Fruit fly (Drosophila melanogaster): Measurements from ENCODE around the gene fd102C.

The fd102C gene

DNA sequence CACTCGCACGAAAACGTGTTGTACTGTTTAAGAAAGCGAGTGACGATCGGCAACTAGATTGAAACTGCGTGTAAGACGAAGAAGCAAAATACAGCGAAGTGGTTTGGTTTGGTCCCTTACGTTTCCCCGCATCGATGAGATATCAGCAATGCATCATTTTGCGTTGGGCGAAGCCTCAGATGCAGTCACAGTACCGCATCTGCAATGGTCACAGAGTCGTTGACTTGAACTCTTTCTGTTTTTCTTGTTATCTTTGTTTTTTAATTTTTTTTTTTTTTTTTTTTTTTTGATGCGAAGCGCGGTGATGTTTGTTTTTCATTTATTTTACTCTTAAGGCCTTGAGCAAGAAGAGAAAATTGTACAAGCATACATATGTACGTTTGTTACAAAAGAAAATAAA is 14.5 kb downstream of the fd102C start:
- TF ChIP-seq woc (GFP tag; optimal IDR thresholded peaks at IDR 0.05) (no peak), Dfd (GFP tag; optimal IDR thresholded peaks at IDR 0.05) (no peak), GATAd (GFP tag; optimal IDR thresholded peaks at IDR 0.05) (no peak), CrebA (GFP tag; optimal IDR thresholded peaks at IDR 0.05; ENCODE audit: borderline replicate concordance) (no peak), br (GFP tag; optimal IDR thresholded peaks at IDR 0.05) (no peak), N (GFP tag; optimal IDR thresholded peaks at IDR 0.05) (no peak), dl (GFP tag; optimal IDR thresholded peaks at IDR 0.05; ENCODE audit: insufficient read depth in 1 of 2, partially characterized antibody in 2 of 2) (no peak), Dif (GFP tag; optimal IDR thresholded peaks at IDR 0.05; ENCODE audit: partially characterized antibody) (no peak), Mio (GFP tag; optimal IDR thresholded peaks at IDR 0.05) (no peak), h (GFP tag; optimal IDR thresholded peaks at IDR 0.05) (no peak), Sp1 (GFP tag; optimal IDR thresholded peaks at IDR 0.05) (no peak), Rel (GFP tag; optimal IDR thresholded peaks at IDR 0.05) (no peak), Rel (tag; optimal IDR thresholded peaks at IDR 0.05) (no peak), fru (GFP tag; optimal IDR thresholded peaks at IDR 0.05) (no peak), HLH106 (tag; optimal IDR thresholded peaks at IDR 0.05) (no peak), jim (GFP tag; optimal IDR thresholded peaks at IDR 0.05) (no peak), dmrt93B (GFP tag; optimal IDR thresholded peaks at IDR 0.05) (no peak), Abd-B (GFP tag; optimal IDR thresholded peaks at IDR 0.05) (no peak), Hnf4 (GFP tag; optimal IDR thresholded peaks at IDR 0.05) (no peak), usp (GFP tag; optimal IDR thresholded peaks at IDR 0.05) (no peak)

- TF ChIP-seq CG9705 (GFP tag; optimal IDR thresholded peaks at IDR 0.05) (no peak), pan (optimal IDR thresholded peaks at IDR 0.05) (no peak), Sp1 (GFP tag; optimal IDR thresholded peaks at IDR 0.05) (no peak), OdsH (GFP tag; optimal IDR thresholded peaks at IDR 0.05) (no peak), foxo (GFP tag; optimal IDR thresholded peaks at IDR 0.05) (no peak), lola (GFP tag; optimal IDR thresholded peaks at IDR 0.05) (no peak), CG32264 (GFP tag; optimal IDR thresholded peaks at IDR 0.05) (no peak), Dfd (GFP tag; optimal IDR thresholded peaks at IDR 0.05) (no peak), Mio (GFP tag; optimal IDR thresholded peaks at IDR 0.05) (no peak)
Measured at dm6 chr4:824043-824442, 20.3 kb downstream of the fd102C start.

dm6 chr4:817799-818198 is 26.5 kb downstream of the fd102C start:
- TF ChIP-seq Sp1 (GFP tag; optimal IDR thresholded peaks at IDR 0.05) = no peak
- TF ChIP-seq Abd-B (GFP tag; optimal IDR thresholded peaks at IDR 0.05) = no peak
- no peak for TF ChIP-seq br (GFP tag; optimal IDR thresholded peaks at IDR 0.05)
- no peak for TF ChIP-seq OdsH (GFP tag; optimal IDR thresholded peaks at IDR 0.05)
- no peak for TF ChIP-seq dl (GFP tag; optimal IDR thresholded peaks at IDR 0.05; ENCODE audit: insufficient read depth in 1 of 2, partially characterized antibody in 2 of 2)
- TF ChIP-seq Hr83 (GFP tag; optimal IDR thresholded peaks at IDR 0.05; ENCODE audit: poor library complexity, severe bottlenecking) = no peak

dm6 chr4:816500-816899 is 27.8 kb downstream of the fd102C start:
- peak; percentile 57 for TF ChIP-seq Dfd (GFP tag; optimal IDR thresholded peaks at IDR 0.05)
- no peak for TF ChIP-seq psq (GFP tag; optimal IDR thresholded peaks at IDR 0.05)

DNA sequence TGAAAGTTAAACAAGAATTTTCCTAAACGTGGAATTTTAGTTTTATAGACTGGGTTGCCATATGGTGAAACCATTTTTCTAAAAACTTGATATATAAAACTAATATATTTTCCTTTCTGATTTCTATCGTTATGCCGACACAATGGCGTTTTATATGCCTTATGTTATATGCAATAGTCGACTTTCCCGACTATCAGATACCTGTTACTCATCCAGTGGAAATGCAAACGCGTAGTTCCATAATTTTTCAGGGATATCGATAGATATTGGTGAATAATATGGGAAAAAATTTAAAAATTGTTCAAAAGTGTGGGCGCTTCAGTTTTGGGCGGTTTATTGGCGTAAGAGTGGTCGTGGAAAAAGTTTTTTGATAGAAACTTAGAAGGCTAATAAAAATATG is 33.5 kb downstream of the fd102C start:
- TF ChIP-seq Hr83 (GFP tag; optimal IDR thresholded peaks at IDR 0.05; ENCODE audit: poor library complexity, severe bottlenecking) (no peak), Dif (GFP tag; optimal IDR thresholded peaks at IDR 0.05; ENCODE audit: partially characterized antibody) (no peak), Abd-B (GFP tag; optimal IDR thresholded peaks at IDR 0.05) (no peak), N (GFP tag; optimal IDR thresholded peaks at IDR 0.05) (no peak)

dm6 chr4:807422-808391 is 36.6 kb downstream of the fd102C start:
- TF ChIP-seq Jra (GFP tag; optimal IDR thresholded peaks at IDR 0.05) (no peak), ey (GFP tag; optimal IDR thresholded peaks at IDR 0.05) (peak; percentile 72), Hr78 (GFP tag; optimal IDR thresholded peaks at IDR 0.05) (no peak), br (GFP tag; optimal IDR thresholded peaks at IDR 0.05) (peak; percentile 54), Myc (optimal IDR thresholded peaks at IDR 0.05) (no peak), tai (GFP tag; optimal IDR thresholded peaks at IDR 0.05) (peak; percentile 32), foxo (GFP tag; optimal IDR thresholded peaks at IDR 0.05) (peak in 1 of 2 experiments; percentile 63), dmrt93B (GFP tag; optimal IDR thresholded peaks at IDR 0.05) (peak; percentile 44), GATAd (GFP tag; optimal IDR thresholded peaks at IDR 0.05) (no peak), Abd-B (GFP tag; optimal IDR thresholded peaks at IDR 0.05) (no peak), N (GFP tag; optimal IDR thresholded peaks at IDR 0.05) (no peak), CG9705 (GFP tag; optimal IDR thresholded peaks at IDR 0.05) (no peak), usp (GFP tag; optimal IDR thresholded peaks at IDR 0.05) (no peak), brk (GFP tag; optimal IDR thresholded peaks at IDR 0.05) (peak; percentile 0), Hnf4 (GFP tag; optimal IDR thresholded peaks at IDR 0.05) (peak; percentile 60), CrebA (GFP tag; optimal IDR thresholded peaks at IDR 0.05; ENCODE audit: borderline replicate concordance) (no peak), Sp1 (GFP tag; optimal IDR thresholded peaks at IDR 0.05) (no peak), pan (optimal IDR thresholded peaks at IDR 0.05) (no peak), jim (GFP tag; optimal IDR thresholded peaks at IDR 0.05) (no peak), rgr (GFP tag; optimal IDR thresholded peaks at IDR 0.05) (peak; percentile 60), Vsx2 (GFP tag; optimal IDR thresholded peaks at IDR 0.05; ENCODE audit: partially characterized antibody) (no peak), OdsH (GFP tag; optimal IDR thresholded peaks at IDR 0.05) (peak; percentile 59)

Measured in whole organism, wandering third instar larva.